Worm (Caenorhabditis elegans): ENCODE results near the gene Y66D12A.10.

DNA sequence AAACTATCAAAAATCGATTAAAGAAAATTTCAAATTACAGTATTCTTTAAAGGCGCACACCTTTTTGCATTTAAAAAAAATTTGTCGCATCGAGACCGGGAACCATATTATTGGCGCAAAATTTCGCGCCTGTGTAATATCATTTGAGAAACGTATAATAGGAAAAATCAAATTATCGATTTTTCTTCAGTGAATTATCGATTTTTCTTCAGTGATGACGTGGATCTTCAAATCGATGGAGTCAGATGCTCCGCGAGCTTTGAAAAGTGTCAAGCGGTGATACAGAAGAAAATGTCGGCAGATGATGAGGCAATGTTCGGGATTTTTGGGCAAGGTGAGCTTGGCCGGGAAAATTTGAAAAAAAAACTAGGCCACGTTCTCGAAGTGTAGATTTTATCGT lies 30.2 kb upstream of the Y66D12A.10 start:
- TF ChIP-seq flt-1 (GFP tag; IDR thresholded peaks at IDR 0.05) (no peak), klf-2 (GFP tag; conservative IDR thresholded peaks at IDR 0.05) (no peak), tab-1 (GFP tag; IDR thresholded peaks at IDR 0.05) (no peak), ztf-29 (GFP tag; IDR thresholded peaks at IDR 0.05) (no peak), med-1 (GFP tag; optimal IDR thresholded peaks at IDR 0.05; ENCODE audit: insufficient read depth) (no peak)

Data from whole organism, midembryonic.